Worm (Caenorhabditis elegans) whole organism, L4/young adult: ENCODE results near the gene dhs-31.

ENCODE experiments used
- W03F9.2 ChIP-seq: fragments of 150-350 bp; optimal IDR thresholded peaks from 2 replicates; lab custom pipeline; 2014; ENCODE audit warnings: missing biosample characterization, missing genetic modification characterization
- dao-5 ChIP-seq: sonication (generic microtip); optimal IDR thresholded peaks from 2 replicates; lab custom pipeline; 2016; ENCODE audit warnings: missing genotype, missing genetic modification characterization, moderate library complexity, missing compliant biosample characterization
- him-1 ChIP-seq: sonication (generic microtip); optimal IDR thresholded peaks from 2 replicates; lab custom pipeline; 2016; ENCODE audit warnings: missing genotype, missing genetic modification reagents, missing genetic modification characterization, missing compliant biosample characterization

dhs-31 gene

DNA sequence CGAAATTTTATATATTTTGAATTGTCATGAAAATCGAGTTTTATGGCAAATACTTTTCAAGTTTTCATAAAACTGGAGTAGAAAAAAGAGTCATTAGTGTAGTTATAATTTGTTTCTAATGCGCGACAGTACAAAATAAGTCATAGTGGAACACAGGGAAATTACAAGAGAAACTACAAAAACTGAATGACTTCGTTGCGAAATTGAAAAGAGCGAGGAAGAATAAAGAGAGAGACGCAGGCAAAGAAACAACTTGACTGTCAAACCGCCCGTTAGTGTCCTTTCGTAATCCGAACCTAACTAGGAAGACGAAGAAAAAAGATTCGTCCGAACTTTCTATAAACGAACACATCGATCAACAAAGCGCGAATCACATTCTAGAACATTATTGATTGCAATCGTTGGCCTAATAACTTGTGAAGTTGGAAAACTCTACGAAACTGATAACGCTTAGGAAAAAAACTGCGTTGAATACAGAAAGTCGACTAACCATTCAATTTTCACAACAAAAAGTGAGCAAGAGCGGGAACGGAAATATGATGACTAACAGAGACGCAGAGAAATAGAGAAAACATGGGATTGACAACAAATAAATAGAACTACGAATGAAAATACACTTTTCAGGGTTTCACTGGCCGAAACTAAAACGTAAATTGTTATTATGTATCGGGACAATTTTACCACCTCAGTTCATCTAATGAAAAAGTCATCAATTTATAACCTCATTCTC is 47.1 kb downstream of the dhs-31 start:
- TF ChIP-seq W03F9.2 (tag; lab: Kevin White, UChicago) (peak; percentile 50), dao-5 (tag; lab: Kevin White, UChicago) (no peak), him-1 (tag; lab: Kevin White, UChicago) (no peak)
